Worm (Caenorhabditis elegans) whole organism, L1 larva: ENCODE data around the gene ech-1.1.

Experiments used
- C16A3.4 ChIP-seq: fragments of 150-350 bp; optimal IDR thresholded peaks from 2 replicates; lab custom pipeline; 2014; ENCODE audit warnings: missing biosample characterization, missing genetic modification characterization
- C34B4.2 ChIP-seq: sonication (generic microtip); optimal IDR thresholded peaks from 2 replicates; lab custom pipeline; 2017; ENCODE audit warnings: mild to moderate bottlenecking, missing genetic modification characterization, missing compliant biosample characterization
- F16B12.6 ChIP-seq: fragments of 150-350 bp; optimal IDR thresholded peaks from 2 replicates; lab custom pipeline; 2014; ENCODE audit warnings: missing biosample characterization, missing genetic modification characterization
- Y116A8C.19 ChIP-seq: sonication (generic microtip); optimal IDR thresholded peaks from 2 replicates; lab custom pipeline; 2016; ENCODE audit warnings: missing compliant biosample characterization, missing genetic modification characterization, borderline replicate concordance
- aha-1 ChIP-seq: fragments of 150-350 bp; optimal IDR thresholded peaks from 2 replicates; lab custom pipeline; 2014; ENCODE audit warnings: missing biosample characterization, missing genetic modification characterization
- aly-2 ChIP-seq: fragments of 150-350 bp; optimal IDR thresholded peaks from 2 replicates; lab custom pipeline; 2014; ENCODE audit warnings: missing biosample characterization, missing genetic modification characterization
- blmp-1 ChIP-seq: fragments of 150-350 bp; optimal IDR thresholded peaks from 2 replicates; lab custom pipeline; 2014; ENCODE audit warnings: missing biosample characterization, missing genetic modification characterization
- ceh-63 ChIP-seq: fragments of 200-800 bp; sonication (Bioruptor generic); optimal IDR thresholded peaks from 2 replicates; lab custom pipeline; 2018; ENCODE audit warnings: mild to moderate bottlenecking, missing genetic modification characterization, missing compliant biosample characterization
- ceh-82 ChIP-seq, 3 experiments: fragments of 150-350 bp in 1 of 3; sonication (generic microtip) in 2 of 3; optimal IDR thresholded peaks; 2 replicates each; lab custom pipeline; 2014 to 2017; ENCODE audit warnings: missing biosample characterization in 3 of 3, missing genetic modification characterization in 3 of 3
- dpl-1 ChIP-seq, 3 experiments: fragments of 150-350 bp in 2 of 3; sonication (generic microtip) in 1 of 3; optimal IDR thresholded peaks; 2 replicates each; lab custom pipeline; 2014 to 2017; ENCODE audit warnings: missing biosample characterization in 3 of 3, missing genetic modification characterization in 3 of 3, missing genetic modification reagents in 3 of 3
- dsc-1 ChIP-seq: sonication (generic microtip); optimal IDR thresholded peaks from 2 replicates; lab custom pipeline; 2016; ENCODE audit warnings: mild to moderate bottlenecking, missing genetic modification characterization, missing compliant biosample characterization
- efl-1 ChIP-seq, 4 experiments: fragments of 150-350 bp; optimal IDR thresholded peaks in 3 of 4; peaks in 1 of 4; 1 replicate in 1 of 4; 2 replicates in 3 of 4; lab custom pipeline; 2014; ENCODE audit warnings: missing biosample characterization in 2 of 4, missing genetic modification characterization in 2 of 4, missing genetic modification reagents in 2 of 4
- elt-2 ChIP-seq: sonication (generic microtip); optimal IDR thresholded peaks from 2 replicates; lab custom pipeline; 2016; ENCODE audit warnings: missing genetic modification characterization, mild to moderate bottlenecking, inconsistent platforms, missing compliant biosample characterization, missing genetic modification reagents
- elt-3 ChIP-seq, 6 experiments: fragments of 150-350 bp in 1 of 6; sonication (generic microtip); optimal IDR thresholded peaks; 2 replicates each; lab custom pipeline; 2017 to 2018; ENCODE audit warnings: missing biosample characterization in 6 of 6, missing genetic modification characterization in 6 of 6, inconsistent platforms in 1 of 6
- fkh-8 ChIP-seq: sonication (generic microtip); optimal IDR thresholded peaks from 2 replicates; lab custom pipeline; 2016; ENCODE audit warnings: mild to moderate bottlenecking, missing genetic modification characterization, missing compliant biosample characterization
- fos-1 ChIP-seq: fragments of 150-350 bp; optimal IDR thresholded peaks from 2 replicates; lab custom pipeline; 2014; ENCODE audit warnings: missing biosample characterization, missing genetic modification characterization
- hlh-4 ChIP-seq: sonication (generic microtip); optimal IDR thresholded peaks from 2 replicates; lab custom pipeline; 2016; ENCODE audit warnings: mild to moderate bottlenecking, missing genetic modification characterization, missing compliant biosample characterization
- hpl-2 ChIP-seq: fragments of 150-350 bp; optimal IDR thresholded peaks from 2 replicates; lab custom pipeline; 2014; ENCODE audit warnings: missing biosample characterization, missing genetic modification reagents, missing genetic modification characterization
- irx-1 ChIP-seq: sonication (generic microtip); optimal IDR thresholded peaks from 2 replicates; lab custom pipeline; 2016; ENCODE audit warnings: missing genetic modification characterization, missing compliant biosample characterization
- lin-13 ChIP-seq: fragments of 150-350 bp; optimal IDR thresholded peaks from 2 replicates; lab custom pipeline; 2014; ENCODE audit warnings: missing biosample characterization, missing genetic modification reagents, missing genetic modification characterization
- lin-35 ChIP-seq, 2 experiments: fragments of 150-350 bp; optimal IDR thresholded peaks; 2 replicates each; lab custom pipeline; 2014; ENCODE audit warnings: missing biosample characterization in 2 of 2, missing genetic modification characterization in 2 of 2, missing genetic modification reagents in 2 of 2
- lir-3 ChIP-seq: sonication (generic microtip); optimal IDR thresholded peaks from 2 replicates; lab custom pipeline; 2016; ENCODE audit warnings: mild to moderate bottlenecking, missing genetic modification characterization, moderate library complexity, missing compliant biosample characterization; ENCODE audit not compliant: poor library complexity
- lsy-2 ChIP-seq, 2 experiments: fragments of 150-350 bp; optimal IDR thresholded peaks; 2 replicates each; lab custom pipeline; 2014; ENCODE audit warnings: missing biosample characterization in 2 of 2, missing genetic modification characterization in 2 of 2
- mab-9 ChIP-seq: fragments of 200-800 bp; sonication (Bioruptor generic); IDR thresholded peaks from 2 replicates; pipeline ENCODE4 v1.3.6; 2022; ENCODE audit warnings: missing genetic modification reagents, missing genetic modification characterization, missing compliant biosample characterization
- mdl-1 ChIP-seq, 2 experiments: fragments of 150-350 bp; optimal IDR thresholded peaks; 2 replicates each; lab custom pipeline; 2014 to 2017; ENCODE audit warnings: missing biosample characterization in 2 of 2, missing genetic modification characterization in 2 of 2, inconsistent platforms in 1 of 2
- mef-2 ChIP-seq: fragments of 150-350 bp; optimal IDR thresholded peaks from 2 replicates; lab custom pipeline; 2014; ENCODE audit warnings: missing biosample characterization, missing genetic modification characterization
- mep-1 ChIP-seq: fragments of 150-350 bp; optimal IDR thresholded peaks from 2 replicates; lab custom pipeline; 2014; ENCODE audit warnings: missing biosample characterization, missing genetic modification characterization
- nhr-11 ChIP-seq: fragments of 150-350 bp; optimal IDR thresholded peaks from 2 replicates; lab custom pipeline; 2014; ENCODE audit warnings: missing biosample characterization, missing genetic modification characterization
- nhr-19 ChIP-seq: fragments of 200-800 bp; sonication (Bioruptor generic); conservative IDR thresholded peaks from 2 replicates; pipeline ENCODE4 v1.3.6; 2022; ENCODE audit warnings: missing genetic modification characterization, missing compliant biosample characterization
- nhr-237 ChIP-seq: fragments of 150-350 bp; optimal IDR thresholded peaks from 2 replicates; lab custom pipeline; 2014; ENCODE audit warnings: missing biosample characterization, missing genetic modification characterization
- nhr-28 ChIP-seq: fragments of 150-350 bp; optimal IDR thresholded peaks from 2 replicates; lab custom pipeline; 2014; ENCODE audit warnings: missing biosample characterization, missing genetic modification characterization
- nhr-71 ChIP-seq: sonication (generic microtip); optimal IDR thresholded peaks from 2 replicates; lab custom pipeline; 2016; ENCODE audit warnings: mild to moderate bottlenecking, missing genetic modification characterization, moderate library complexity, missing compliant biosample characterization
- nhr-76 ChIP-seq: sonication (generic microtip); optimal IDR thresholded peaks from 2 replicates; lab custom pipeline; 2017; ENCODE audit warnings: missing biosample characterization, missing genetic modification characterization
- nhr-84 ChIP-seq: sonication (generic microtip); optimal IDR thresholded peaks from 2 replicates; lab custom pipeline; 2017; ENCODE audit warnings: missing biosample characterization, missing genetic modification characterization
- pag-3 ChIP-seq: sonication (generic microtip); optimal IDR thresholded peaks from 2 replicates; lab custom pipeline; 2017; ENCODE audit warnings: missing genetic modification characterization, mild to moderate bottlenecking, missing compliant biosample characterization, antibody characterized with exemption, borderline replicate concordance; ENCODE audit not compliant: insufficient read depth
- rnt-1 ChIP-seq: sonication (generic microtip); optimal IDR thresholded peaks from 2 replicates; lab custom pipeline; 2016; ENCODE audit warnings: mild to moderate bottlenecking, missing genetic modification characterization, moderate library complexity, missing compliant biosample characterization
- snpc-4 ChIP-seq: fragments of 150-350 bp; optimal IDR thresholded peaks from 2 replicates; lab custom pipeline; 2014; ENCODE audit warnings: missing biosample characterization, missing genetic modification characterization
- snu-23 ChIP-seq: sonication (generic microtip); optimal IDR thresholded peaks from 2 replicates; lab custom pipeline; 2016; ENCODE audit warnings: missing genetic modification characterization, missing compliant biosample characterization
- sox-4 ChIP-seq: sonication (generic microtip); optimal IDR thresholded peaks from 2 replicates; lab custom pipeline; 2016; ENCODE audit warnings: missing genetic modification characterization, missing compliant biosample characterization
- sup-37 ChIP-seq: fragments of 200-800 bp; sonication (Bioruptor generic); optimal IDR thresholded peaks from 2 replicates; lab custom pipeline; 2018; ENCODE audit warnings: mild to moderate bottlenecking, missing genetic modification characterization, missing compliant biosample characterization
- unc-30 ChIP-seq: sonication (generic microtip); optimal IDR thresholded peaks from 2 replicates; lab custom pipeline; 2017; ENCODE audit warnings: missing biosample characterization, missing genetic modification characterization
- unc-98 ChIP-seq: fragments of 200-800 bp; sonication (Bioruptor generic); IDR thresholded peaks from 2 replicates; pipeline ENCODE4 v1.3.6; 2022; ENCODE audit warnings: missing genetic modification characterization, missing compliant biosample characterization
- vab-15 ChIP-seq: sonication (generic microtip); optimal IDR thresholded peaks from 2 replicates; lab custom pipeline; 2017; ENCODE audit warnings: missing genotype, mild to moderate bottlenecking, missing genetic modification characterization, missing compliant biosample characterization
- xbp-1 ChIP-seq: sonication (generic microtip); optimal IDR thresholded peaks from 2 replicates; lab custom pipeline; 2016; ENCODE audit warnings: missing genetic modification characterization, missing compliant biosample characterization
- ztf-11 ChIP-seq, 2 experiments: sonication (generic microtip); optimal IDR thresholded peaks; 2 replicates each; lab custom pipeline; 2016 to 2017; ENCODE audit warnings: missing genetic modification characterization in 2 of 2, missing biosample characterization in 1 of 2, missing compliant biosample characterization in 1 of 2
- ztf-4 ChIP-seq: fragments of 150-350 bp; optimal IDR thresholded peaks from 2 replicates; lab custom pipeline; 2014; ENCODE audit warnings: missing biosample characterization, missing genetic modification characterization

ech-1.1 gene

DNA sequence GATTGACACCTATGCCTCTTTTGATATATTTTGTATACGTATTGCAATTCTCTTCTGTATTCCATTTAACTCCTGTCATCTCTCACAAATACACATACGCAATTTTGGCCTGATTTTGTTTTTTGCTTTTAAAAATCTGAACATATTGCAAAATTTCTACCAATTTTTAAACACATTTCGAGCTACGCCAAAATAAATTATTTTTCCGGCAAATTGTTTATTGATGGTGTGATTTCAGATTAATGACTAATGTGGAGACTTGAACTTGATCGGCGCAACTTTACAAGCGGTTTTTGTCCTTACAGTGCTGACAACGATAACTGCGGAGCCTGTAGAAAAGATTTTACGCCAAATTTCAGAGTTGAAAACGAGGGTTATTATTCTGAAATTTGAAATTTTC lies 35.8 kb upstream of the ech-1.1 start:
- TF ChIP-seq lin-35 (GFP tag; optimal IDR thresholded peaks at IDR 0.05; lab: Kevin White, UChicago) (no peak), hpl-2 (no peak), rnt-1 (tag; lab: Kevin White, UChicago) (no peak), unc-98 (GFP tag; lab: Robert Waterston, UW) (no peak), lin-13 (no peak), nhr-84 (no peak), nhr-71 (tag; lab: Kevin White, UChicago) (no peak), Y116A8C.19 (no peak), sox-4 (tag; lab: Kevin White, UChicago) (no peak), efl-1 (optimal IDR thresholded peaks at IDR 0.05; lab: Kevin White, UChicago) (no peak), efl-1 (GFP tag; optimal IDR thresholded peaks at IDR 0.05 in 1 of 2; lab: Kevin White, UChicago) (no peak), C34B4.2 (tag; lab: Kevin White, UChicago) (no peak), irx-1 (no peak), nhr-11 (tag; lab: Kevin White, UChicago) (no peak), aha-1 (tag; lab: Kevin White, UChicago) (no peak), mep-1 (no peak), C16A3.4 (no peak), dsc-1 (tag; lab: Kevin White, UChicago) (no peak), nhr-28 (tag; lab: Kevin White, UChicago) (no peak), aly-2 (tag; lab: Kevin White, UChicago) (no peak), fkh-8 (tag; lab: Kevin White, UChicago) (no peak)

ce11 chrV:15395347-15395746 lies 34.0 kb upstream of the ech-1.1 start, which contains the start of gene cyb-3:
Gene cyb-3, plus strand, starts transcription at chrV:15395696.
- TF ChIP-seq efl-1 (optimal IDR thresholded peaks at IDR 0.05; lab: Kevin White, UChicago) = no peak
- TF ChIP-seq efl-1 (GFP tag; optimal IDR thresholded peaks at IDR 0.05 in 1 of 2; lab: Kevin White, UChicago) = peak in 1 of 2 experiments; percentile 95
- no peak for TF ChIP-seq nhr-19 (GFP tag; lab: Robert Waterston, UW)
- TF ChIP-seq lin-35 (GFP tag; optimal IDR thresholded peaks at IDR 0.05; lab: Kevin White, UChicago) = peak in 1 of 2 experiments; percentile 7

- TF ChIP-seq ztf-4 (no peak), elt-3 (tag; optimal IDR thresholded peaks at IDR 0.05; lab: Kevin White, UChicago) (no peak), unc-30 (no peak), fkh-8 (tag; lab: Kevin White, UChicago) (no peak), nhr-28 (tag; lab: Kevin White, UChicago) (no peak), snu-23 (GFP tag; lab: Kevin White, UChicago) (no peak), fos-1 (tag; lab: Kevin White, UChicago) (no peak), nhr-11 (tag; lab: Kevin White, UChicago) (no peak), pag-3 (tag; lab: Kevin White, UChicago) (no peak), hlh-4 (tag; lab: Kevin White, UChicago) (no peak), lir-3 (no peak), F16B12.6 (tag; lab: Kevin White, UChicago) (no peak), lsy-2 (tag; optimal IDR thresholded peaks at IDR 0.05; lab: Kevin White, UChicago) (peak in 1 of 2 experiments; percentile 7), ceh-82 (tag; optimal IDR thresholded peaks at IDR 0.05; lab: Kevin White, UChicago) (no peak), vab-15 (tag; lab: Kevin White, UChicago) (no peak), mef-2 (tag; lab: Kevin White, UChicago) (no peak), sup-37 (GFP tag; lab: Kevin White, UChicago) (no peak), xbp-1 (tag; lab: Kevin White, UChicago) (no peak), lin-13 (no peak), nhr-19 (GFP tag; lab: Robert Waterston, UW) (no peak), lin-35 (GFP tag; optimal IDR thresholded peaks at IDR 0.05; lab: Kevin White, UChicago) (peak; percentile 68 to 90), blmp-1 (tag; lab: Kevin White, UChicago) (no peak), elt-2 (tag; lab: Kevin White, UChicago) (no peak), nhr-76 (no peak), mdl-1 (tag; optimal IDR thresholded peaks at IDR 0.05; lab: Kevin White, UChicago) (no peak), dpl-1 (GFP tag; optimal IDR thresholded peaks at IDR 0.05; lab: Kevin White, UChicago) (peak; percentile 66 to 86 (median 77)), ceh-63 (GFP tag; lab: Kevin White, UChicago) (no peak), snpc-4 (no peak), ztf-11 (tag; optimal IDR thresholded peaks at IDR 0.05; lab: Kevin White, UChicago) (no peak), mab-9 (GFP tag; lab: Robert Waterston, UW) (no peak), nhr-237 (no peak), efl-1 (optimal IDR thresholded peaks at IDR 0.05; lab: Kevin White, UChicago) (peak; percentile 39 to 78), efl-1 (GFP tag; optimal IDR thresholded peaks at IDR 0.05 in 1 of 2; lab: Kevin White, UChicago) (peak; percentile 86 to 98)
Measured at ce11 chrV:15394906-15395305, 33.6 kb upstream of the ech-1.1 start, which contains the start of gene T06E6.1. Gene T06E6.1, minus strand, starts transcription at chrV:15394961.
